Fruit fly (Drosophila melanogaster) whole organism, embryonic: ENCODE data around the gene CG9205.
A peak's percentile ranks its signal among the peaks of the same experiment; 100 is the strongest.

ENCODE experiments used
- B-H1 ChIP-seq: fragments of 200-800 bp; sonication (Bioruptor generic); IDR thresholded peaks from 3 replicates; pipeline ENCODE4 v1.3.6; 2022; ENCODE audit warnings: missing biosample characterization, missing genetic modification characterization
- Bteb2 ChIP-seq: fragments of 200-800 bp; sonication (Bioruptor generic); optimal IDR thresholded peaks from 2 replicates; lab custom pipeline; 2016; ENCODE audit warnings: missing biosample characterization, missing genetic modification characterization
- CG10147 ChIP-seq: fragments of 200-800 bp; sonication (Bioruptor generic); optimal IDR thresholded peaks from 2 replicates; lab custom pipeline; 2019; ENCODE audit warnings: missing biosample characterization, mild to moderate bottlenecking, missing genetic modification characterization, moderate library complexity
- CG10321 ChIP-seq: fragments of 200-800 bp; sonication (Bioruptor generic); IDR thresholded peaks from 2 replicates; pipeline ENCODE4 v1.3.6; 2022; ENCODE audit warnings: missing biosample characterization, missing genetic modification characterization
- CG10462 ChIP-seq: fragments of 200-800 bp; sonication (Bioruptor generic); optimal IDR thresholded peaks from 2 replicates; lab custom pipeline; 2016; ENCODE audit warnings: missing biosample characterization, missing genetic modification characterization
- CG10565 ChIP-seq: fragments of 200-800 bp; sonication (Bioruptor generic); optimal IDR thresholded peaks from 3 replicates; lab custom pipeline; 2016; ENCODE audit warnings: missing biosample characterization, mild to moderate bottlenecking, missing genetic modification characterization
- CG14050 ChIP-seq: fragments of 200-800 bp; sonication (Bioruptor generic); IDR thresholded peaks from 3 replicates; pipeline ENCODE4 v1.3.6; 2022; ENCODE audit warnings: missing biosample characterization, missing genetic modification characterization
- CG15011 ChIP-seq: fragments of 200-800 bp; sonication (Bioruptor generic); optimal IDR thresholded peaks from 3 replicates; lab custom pipeline; 2018; ENCODE audit warnings: missing biosample characterization, mild to moderate bottlenecking, missing genetic modification characterization
- CG15479 ChIP-seq: fragments of 200-800 bp; sonication (Bioruptor generic); optimal IDR thresholded peaks from 3 replicates; lab custom pipeline; 2019; ENCODE audit warnings: missing biosample characterization, mild to moderate bottlenecking, missing genetic modification characterization, moderate library complexity
- CG15514 ChIP-seq: fragments of 200-800 bp; sonication (Bioruptor generic); optimal IDR thresholded peaks from 3 replicates; lab custom pipeline; 2017; ENCODE audit warnings: missing biosample characterization, missing genetic modification characterization, mild to moderate bottlenecking, moderate library complexity, missing genetic modification reagents
- CG17385 ChIP-seq: fragments of 200-800 bp; sonication (Bioruptor generic); optimal IDR thresholded peaks from 3 replicates; lab custom pipeline; 2018; ENCODE audit warnings: missing biosample characterization, mild to moderate bottlenecking, missing genetic modification characterization
- CG2129 ChIP-seq: fragments of 200-800 bp; sonication (Bioruptor generic); IDR thresholded peaks from 2 replicates; pipeline ENCODE4 v1.3.6; 2022; ENCODE audit warnings: missing biosample characterization, missing genetic modification characterization; ENCODE audit not compliant: partially characterized antibody
- CG2199 ChIP-seq: fragments of 200-800 bp; sonication (Bioruptor generic); IDR thresholded peaks from 3 replicates; pipeline ENCODE4 v1.3.6; 2022; ENCODE audit warnings: missing biosample characterization, missing genetic modification characterization
- CG30020 ChIP-seq: fragments of 200-800 bp; optimal IDR thresholded peaks from 2 replicates; lab custom pipeline; 2019; ENCODE audit warnings: missing biosample characterization, mild to moderate bottlenecking, missing genetic modification characterization, moderate library complexity
- CG32532 ChIP-seq: fragments of 200-800 bp; sonication (Bioruptor generic); IDR thresholded peaks from 2 replicates; pipeline ENCODE4 v1.3.6; 2022; ENCODE audit warnings: missing biosample characterization, missing genetic modification characterization
- CG32767 ChIP-seq: fragments of 200-800 bp; sonication (Bioruptor generic); IDR thresholded peaks from 2 replicates; pipeline ENCODE4 v1.3.6; 2022; ENCODE audit warnings: missing biosample characterization, missing genetic modification characterization
- CG33213 ChIP-seq: fragments of 200-800 bp; sonication (Bioruptor generic); optimal IDR thresholded peaks from 3 replicates; lab custom pipeline; 2016; ENCODE audit warnings: missing biosample characterization, missing genetic modification characterization
- CG3407 ChIP-seq: fragments of 200-800 bp; sonication (Bioruptor generic); optimal IDR thresholded peaks from 2 replicates; lab custom pipeline; 2018; ENCODE audit warnings: missing biosample characterization, mild to moderate bottlenecking, missing genetic modification characterization
- CG4617 ChIP-seq: fragments of 200-800 bp; sonication (Bioruptor generic); optimal IDR thresholded peaks from 3 replicates; lab custom pipeline; 2016; ENCODE audit warnings: missing biosample characterization, missing genetic modification characterization, borderline replicate concordance
- CG4854 ChIP-seq: fragments of 200-800 bp; sonication (Bioruptor generic); optimal IDR thresholded peaks from 2 replicates; lab custom pipeline; 2016; ENCODE audit warnings: missing biosample characterization, missing genetic modification characterization, inconsistent platforms
- CG7372 ChIP-seq: fragments of 200-800 bp; sonication (Bioruptor generic); IDR thresholded peaks from 2 replicates; pipeline ENCODE4 v1.3.6; 2022; ENCODE audit warnings: missing biosample characterization, missing genetic modification characterization
- CG9817 ChIP-seq: fragments of 200-800 bp; sonication (Bioruptor generic); optimal IDR thresholded peaks from 2 replicates; lab custom pipeline; 2018; ENCODE audit warnings: missing biosample characterization, mild to moderate bottlenecking, missing genetic modification characterization, moderate library complexity
- CG9876 ChIP-seq: fragments of 200-800 bp; sonication (Bioruptor generic); optimal IDR thresholded peaks from 2 replicates; lab custom pipeline; 2016; ENCODE audit warnings: missing biosample characterization, missing genetic modification characterization
- Camta ChIP-seq: fragments of 200-800 bp; sonication (Bioruptor generic); optimal IDR thresholded peaks from 2 replicates; lab custom pipeline; 2016; ENCODE audit warnings: missing biosample characterization, missing genetic modification characterization
- D ChIP-seq, 2 experiments: fragments of 200-800 bp in 1 of 2; fragments of >200 bp in 1 of 2; sonication (Bioruptor generic) in 1 of 2; optimal IDR thresholded peaks; 2 replicates in 1 of 2; 3 replicates in 1 of 2; lab custom pipeline; 2017; ENCODE audit warnings: mild to moderate bottlenecking in 1 of 2, missing biosample characterization in 1 of 2, missing genetic modification characterization in 1 of 2, missing genetic modification reagents in 1 of 2
- Dll ChIP-seq: fragments of 200-800 bp; sonication (Bioruptor generic); IDR thresholded peaks from 4 replicates; pipeline ENCODE4 v1.3.6; 2022; ENCODE audit warnings: missing biosample characterization, missing genetic modification characterization; ENCODE audit not compliant: partially characterized antibody
- Eip74EF ChIP-seq, 2 experiments: fragments of 200-800 bp in 1 of 2; fragments of >200 bp in 1 of 2; sonication (Bioruptor generic) in 1 of 2; optimal IDR thresholded peaks; 2 replicates each; lab custom pipeline; 2017 to 2019; ENCODE audit warnings: missing biosample characterization in 2 of 2, missing genetic modification characterization in 2 of 2, mild to moderate bottlenecking in 1 of 2, moderate library complexity in 1 of 2
- HmgD ChIP-seq: fragments of 200-800 bp; sonication (Bioruptor generic); optimal IDR thresholded peaks from 3 replicates; lab custom pipeline; 2016; ENCODE audit warnings: missing biosample characterization, missing genetic modification characterization
- Hmr ChIP-seq: fragments of 200-800 bp; sonication (Bioruptor generic); optimal IDR thresholded peaks from 3 replicates; lab custom pipeline; 2017; ENCODE audit warnings: mild to moderate bottlenecking, missing biosample characterization, missing genetic modification reagents, missing genetic modification characterization
- Lpt ChIP-seq: fragments of >200 bp; optimal IDR thresholded peaks from 2 replicates; lab custom pipeline; 2018; ENCODE audit warnings: missing biosample characterization, missing genetic modification characterization
- Max ChIP-seq: fragments of 200-800 bp; sonication (Bioruptor generic); optimal IDR thresholded peaks from 2 replicates; lab custom pipeline; 2016; ENCODE audit warnings: missing biosample characterization, mild to moderate bottlenecking, missing genetic modification characterization
- Med ChIP-seq: fragments of 200-800 bp; sonication (Bioruptor generic); peaks from one replicate; lab custom pipeline; 2016; ENCODE audit warnings: missing biosample characterization, missing genetic modification characterization, mild to moderate bottlenecking, inconsistent platforms, moderate library complexity
- Poxn ChIP-seq: fragments of 200-800 bp; sonication (Bioruptor generic); IDR thresholded peaks from 2 replicates; pipeline ENCODE4 v1.3.6; 2022; ENCODE audit warnings: missing biosample characterization, missing genetic modification characterization
- Six4 ChIP-seq: fragments of 200-800 bp; sonication (Bioruptor generic); optimal IDR thresholded peaks from 2 replicates; lab custom pipeline; 2016; ENCODE audit warnings: missing biosample characterization, missing genetic modification characterization
- Sox100B ChIP-seq: fragments of 200-800 bp; sonication (Bioruptor generic); optimal IDR thresholded peaks from 3 replicates; lab custom pipeline; 2018; ENCODE audit warnings: missing biosample characterization, mild to moderate bottlenecking, missing genetic modification characterization
- Sry-δ ChIP-seq: fragments of 200-800 bp; sonication (Bioruptor generic); optimal IDR thresholded peaks from 2 replicates; lab custom pipeline; 2016; ENCODE audit warnings: missing biosample characterization, missing genetic modification characterization
- Xrp1 ChIP-seq: fragments of 200-800 bp; sonication (Bioruptor generic); IDR thresholded peaks from 2 replicates; pipeline ENCODE4 v1.3.6; 2022; ENCODE audit warnings: missing biosample characterization, missing genetic modification characterization
- bbx ChIP-seq: fragments of 200-800 bp; sonication (Bioruptor generic); IDR thresholded peaks from 2 replicates; pipeline ENCODE4 v1.3.6; 2022; ENCODE audit warnings: missing biosample characterization, missing genetic modification characterization; ENCODE audit not compliant: partially characterized antibody
- da ChIP-seq: fragments of 200-800 bp; sonication (Bioruptor generic); optimal IDR thresholded peaks from 2 replicates; lab custom pipeline; 2016; ENCODE audit warnings: missing biosample characterization, missing genetic modification characterization
- eyg ChIP-seq: fragments of 200-800 bp; sonication (Bioruptor generic); optimal IDR thresholded peaks from 3 replicates; lab custom pipeline; 2016; ENCODE audit warnings: missing biosample characterization, missing genetic modification characterization
- ham ChIP-seq: fragments of 200-800 bp; sonication (Bioruptor generic); IDR thresholded peaks from 2 replicates; pipeline ENCODE4 v1.3.6; 2022; ENCODE audit warnings: missing biosample characterization, missing genetic modification characterization
- jigr1 ChIP-seq: fragments of 200-800 bp; sonication (Bioruptor generic); IDR thresholded peaks from 3 replicates; pipeline ENCODE4 v1.3.6; 2022; ENCODE audit warnings: missing biosample characterization, missing genetic modification characterization
- sob ChIP-seq: fragments of 200-800 bp; sonication (Bioruptor generic); IDR thresholded peaks from 2 replicates; pipeline ENCODE4 v1.3.6; 2022; ENCODE audit warnings: missing biosample characterization, missing genetic modification characterization
- stc ChIP-seq: fragments of 200-800 bp; sonication (Bioruptor generic); IDR thresholded peaks from 2 replicates; pipeline ENCODE4 v1.3.6; 2022; ENCODE audit warnings: missing biosample characterization, missing genetic modification characterization
- stwl ChIP-seq: fragments of 200-800 bp; sonication (Bioruptor generic); optimal IDR thresholded peaks from 3 replicates; lab custom pipeline; 2018; ENCODE audit warnings: missing biosample characterization, mild to moderate bottlenecking, missing genetic modification characterization, moderate library complexity
- ttk ChIP-seq: fragments of 200-800 bp; sonication (Bioruptor generic); IDR thresholded peaks from 2 replicates; pipeline ENCODE4 v2.1.2; 2022; ENCODE audit warnings: missing biosample characterization, missing genetic modification characterization
- unpg ChIP-seq: fragments of 200-800 bp; sonication (Bioruptor generic); optimal IDR thresholded peaks from 3 replicates; lab custom pipeline; 2018; ENCODE audit warnings: missing biosample characterization, mild to moderate bottlenecking, missing genetic modification characterization, moderate library complexity
- wor ChIP-seq: fragments of 200-800 bp; sonication (Bioruptor generic); IDR thresholded peaks from 2 replicates; pipeline ENCODE4 v1.3.6; 2022; ENCODE audit warnings: missing biosample characterization, missing genetic modification characterization

The CG9205 gene

dm6 chr3L:1007513-1008459 lies 26.7 kb upstream of the CG9205 start (continued):
- TF ChIP-seq Max (GFP tag; lab: Kevin White, UChicago), result peak; percentile 74
- TF ChIP-seq eyg (GFP tag; lab: Kevin White, UChicago), result no peak
- TF ChIP-seq CG7372 (GFP tag; lab: Robert Waterston, UW), result peak; percentile 77
- TF ChIP-seq bbx (GFP tag; lab: Robert Waterston, UW), result no peak
- peak; percentile 87 for TF ChIP-seq Xrp1 (GFP tag; lab: Robert Waterston, UW)
- TF ChIP-seq CG15479, result no peak
- no peak for TF ChIP-seq da
- TF ChIP-seq CG33213 (GFP tag; lab: Kevin White, UChicago), result peak; percentile 27
- peak; percentile 75 for TF ChIP-seq sob (GFP tag; lab: Robert Waterston, UW)
- peak; percentile 69; the same call in 1 of the 2 replicates for TF ChIP-seq CG32767 (GFP tag; lab: Robert Waterston, UW)
- no peak for TF ChIP-seq stwl (tag; lab: Kevin White, UChicago)
- peak; percentile 77 for TF ChIP-seq CG14050
- TF ChIP-seq Sox100B (GFP tag; lab: Kevin White, UChicago), result peak; percentile 57
- peak; percentile 82 for TF ChIP-seq CG15514 (GFP tag; lab: Kevin White, UChicago)
- TF ChIP-seq CG4854 (GFP tag; lab: Kevin White, UChicago), result peak; percentile 32
- no peak for TF ChIP-seq HmgD (GFP tag; lab: Kevin White, UChicago)
- peak; percentile 22 for TF ChIP-seq CG3407 (GFP tag; lab: Kevin White, UChicago)
- TF ChIP-seq Sry-δ, result peak; percentile 38
- no peak for TF ChIP-seq D (optimal IDR thresholded peaks at IDR 0.05; lab: Kevin White, UChicago)
- TF ChIP-seq D (GFP tag; optimal IDR thresholded peaks at IDR 0.05; lab: Kevin White, UChicago), result peak; percentile 65
- no peak for TF ChIP-seq CG2129
- TF ChIP-seq CG17385 (GFP tag; lab: Kevin White, UChicago), result peak; percentile 82
- peak; percentile 92 for TF ChIP-seq Med
- peak; percentile 79 for TF ChIP-seq CG2199 (GFP tag; lab: Robert Waterston, UW)
- TF ChIP-seq Lpt, result no peak
- TF ChIP-seq CG9817 (tag; lab: Kevin White, UChicago), result peak; percentile 68
- no peak for TF ChIP-seq CG9876
- peak; percentile 67; the same call in 2 of the 3 replicates for TF ChIP-seq jigr1 (GFP tag; lab: Robert Waterston, UW)
- peak; percentile 82 for TF ChIP-seq CG15011 (GFP tag; lab: Kevin White, UChicago)
- TF ChIP-seq Dll (GFP tag; lab: Robert Waterston, UW), result no peak
- TF ChIP-seq Six4, result peak; percentile 44
- peak in 1 of 2 experiments; percentile 31 for TF ChIP-seq Eip74EF (GFP tag; optimal IDR thresholded peaks at IDR 0.05; lab: Kevin White, UChicago)
- TF ChIP-seq unpg, result peak; percentile 74
- TF ChIP-seq CG32532, result peak; percentile 96
- TF ChIP-seq CG10147 (GFP tag; lab: Kevin White, UChicago), result peak; percentile 49
- TF ChIP-seq stc (GFP tag; lab: Robert Waterston, UW), result peak; percentile 86
- TF ChIP-seq Hmr (GFP tag; lab: Kevin White, UChicago), result peak; percentile 89
- peak; percentile 79 for TF ChIP-seq B-H1 (GFP tag; lab: Robert Waterston, UW)
- TF ChIP-seq CG10565 (GFP tag; lab: Kevin White, UChicago), result peak; percentile 8
- TF ChIP-seq ham, result peak; percentile 28; the same call in 1 of the 2 replicates
- peak; percentile 82 for TF ChIP-seq Camta (GFP tag; lab: Kevin White, UChicago)
- TF ChIP-seq ttk (GFP tag; lab: Robert Waterston, UW), result peak; percentile 91
- no peak for TF ChIP-seq CG30020 (tag; lab: Kevin White, UChicago)
- TF ChIP-seq CG10462 (GFP tag; lab: Kevin White, UChicago), result peak; percentile 55
- TF ChIP-seq wor (GFP tag; lab: Robert Waterston, UW), result peak; percentile 77
- TF ChIP-seq Bteb2, result peak; percentile 37
- peak; percentile 19 for TF ChIP-seq CG4617 (GFP tag; lab: Kevin White, UChicago)
- peak; percentile 49; the same call in 1 of the 2 replicates for TF ChIP-seq CG10321 (GFP tag; lab: Robert Waterston, UW)
- TF ChIP-seq Poxn, result peak; percentile 70
